Fruit fly (Drosophila melanogaster) whole organism, wandering third instar larva: ENCODE measurements around the gene Ppr-Y.

ENCODE experiments used
- Mio ChIP-seq: sonication (Bioruptor generic); optimal IDR thresholded peaks from 2 replicates; lab custom pipeline; 2016; ENCODE audit warnings: missing biosample characterization, missing genetic modification characterization
- brk ChIP-seq: fragments of 200-800 bp; sonication (Bioruptor generic); optimal IDR thresholded peaks from 2 replicates; lab custom pipeline; 2016; ENCODE audit warnings: missing biosample characterization, mild to moderate bottlenecking, missing genetic modification characterization
- foxo ChIP-seq, 2 experiments: fragments of 200-800 bp; sonication (Bioruptor generic); optimal IDR thresholded peaks; 2 replicates in 1 of 2; 3 replicates in 1 of 2; lab custom pipeline; 2016 to 2017; ENCODE audit warnings: missing biosample characterization in 2 of 2, missing genetic modification characterization in 2 of 2

Gene Ppr-Y

DNA sequence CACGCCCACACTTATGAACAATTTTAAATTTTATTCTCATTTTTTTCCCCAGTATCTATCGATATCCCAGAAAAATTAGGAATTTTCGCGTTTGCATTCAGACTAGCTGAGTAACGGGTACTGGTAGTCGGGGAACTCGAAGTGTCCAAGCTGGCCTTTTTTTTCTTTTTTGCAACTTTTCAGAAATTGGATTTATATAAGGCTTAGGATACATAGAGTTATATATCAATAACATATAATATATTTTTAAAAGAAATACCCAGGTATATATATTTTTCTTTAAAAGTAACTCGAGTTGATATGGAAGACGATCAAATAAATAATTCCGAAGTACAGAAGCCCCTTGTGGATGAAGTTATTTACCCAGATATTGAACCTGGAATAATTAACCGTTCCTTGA is at the start of gene Ppr-Y:
Ppr-Y (plus strand) TSS at position 301 of the 400 bp plus-strand sequence.
- no peak for TF ChIP-seq foxo (GFP tag; optimal IDR thresholded peaks at IDR 0.05; lab: Kevin White, UChicago)
- no peak for TF ChIP-seq Mio (GFP tag; lab: Kevin White, UChicago)
- TF ChIP-seq brk (GFP tag; lab: Kevin White, UChicago) = no peak
